Fruit fly (Drosophila melanogaster): ENCODE results near the gene Cht6.

DNA sequence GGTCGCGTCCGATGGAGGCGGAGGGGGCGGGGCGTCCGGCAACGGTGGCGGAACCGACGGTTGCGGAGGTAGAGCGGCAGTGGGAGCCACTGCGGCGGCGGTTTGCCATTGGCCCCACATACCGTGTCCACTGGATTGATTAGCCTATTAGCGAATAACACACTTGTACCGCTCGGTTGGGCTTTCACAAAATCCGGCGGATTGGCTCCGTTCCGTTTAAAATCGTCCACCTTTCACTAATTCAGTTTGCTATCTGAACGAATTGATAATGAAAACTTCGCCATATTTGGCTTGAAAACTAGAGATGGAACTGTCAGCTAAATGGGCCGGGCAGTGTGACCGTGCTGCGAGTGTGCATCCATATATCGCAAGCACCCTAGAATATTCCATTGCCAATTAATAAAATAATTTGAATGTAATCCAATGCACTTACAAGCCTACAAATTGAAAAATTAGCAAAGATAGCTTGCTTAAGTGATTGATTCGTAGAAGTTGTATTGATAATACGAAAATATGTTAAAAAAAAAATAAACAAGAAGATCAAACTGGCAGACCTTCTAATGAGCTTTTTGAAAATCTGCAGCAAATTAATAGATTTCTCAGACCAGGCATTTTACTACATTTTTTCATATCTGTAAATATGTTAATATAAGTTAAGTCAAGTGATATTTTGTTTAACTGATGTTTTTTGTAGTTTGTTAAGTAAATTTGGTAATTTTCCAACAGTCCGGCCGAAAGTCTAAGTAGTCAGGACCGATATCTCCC lies 65.7 kb downstream of the Cht6 start, which contains the start of gene ZAP3:
- no peak for TF ChIP-seq CG8478 (optimal IDR thresholded peaks at IDR 0.05)
- TF ChIP-seq CTCF (optimal IDR thresholded peaks at IDR 0.05) = no peak
